Worm (Caenorhabditis elegans): ENCODE measurements around the gene acr-18.

- TF ChIP-seq unc-39 (tag; optimal IDR thresholded peaks at IDR 0.05) = no peak
- no peak for TF ChIP-seq nhr-77 (tag; optimal IDR thresholded peaks at IDR 0.05)
- TF ChIP-seq snpc-4 (tag; optimal IDR thresholded peaks at IDR 0.05) = no peak
- no peak for TF ChIP-seq unc-62 (GFP tag; optimal IDR thresholded peaks at IDR 0.05)
- no peak for TF ChIP-seq ama-1 (optimal IDR thresholded peaks at IDR 0.05)
- TF ChIP-seq blmp-1 (tag; optimal IDR thresholded peaks at IDR 0.05; ENCODE audit: insufficient read depth) = no peak
- TF ChIP-seq zag-1 (tag; optimal IDR thresholded peaks at IDR 0.05) = no peak
- TF ChIP-seq mbf-1 (tag; optimal IDR thresholded peaks at IDR 0.05) = no peak
- no peak for TF ChIP-seq nhr-11 (tag; optimal IDR thresholded peaks at IDR 0.05)
- TF ChIP-seq ZK546.5 (tag; optimal IDR thresholded peaks at IDR 0.05) = no peak
- TF ChIP-seq lsy-2 (tag; optimal IDR thresholded peaks at IDR 0.05) = no peak
- no peak for TF ChIP-seq ztf-4 (tag; optimal IDR thresholded peaks at IDR 0.05)
- no peak for TF ChIP-seq nhr-12 (tag; optimal IDR thresholded peaks at IDR 0.05)
- no peak for TF ChIP-seq lin-39 (tag; optimal IDR thresholded peaks at IDR 0.05)
These were observed at the start of gene acr-18 for ce11 chrV:15559047-15559446.
